Fruit fly (Drosophila melanogaster) whole organism, embryonic: ENCODE data around the gene svr.
A peak's percentile ranks its signal among the peaks of the same experiment; 100 is the strongest.

Experiments used
- Adf1 ChIP-seq: fragments of 200-800 bp; sonication (Bioruptor generic); IDR thresholded peaks from 2 replicates; pipeline ENCODE4 v1.3.6; 2022; ENCODE audit warnings: missing biosample characterization, missing genetic modification characterization
- CG1024 ChIP-seq: fragments of 200-800 bp; sonication (Bioruptor generic); IDR thresholded peaks from 2 replicates; pipeline ENCODE4 v1.3.6; 2022; ENCODE audit warnings: missing biosample characterization, missing genetic modification characterization
- CG10321 ChIP-seq: fragments of 200-800 bp; sonication (Bioruptor generic); IDR thresholded peaks from 2 replicates; pipeline ENCODE4 v1.3.6; 2022; ENCODE audit warnings: missing biosample characterization, missing genetic modification characterization
- CG11456 ChIP-seq: fragments of 200-800 bp; sonication (Bioruptor generic); IDR thresholded peaks from 3 replicates; pipeline ENCODE4 v1.3.6; 2022; ENCODE audit warnings: missing biosample characterization, missing genetic modification characterization
- CG11504 ChIP-seq: fragments of 200-800 bp; sonication (Bioruptor generic); optimal IDR thresholded peaks from 3 replicates; lab custom pipeline; 2019; ENCODE audit warnings: missing biosample characterization, mild to moderate bottlenecking, missing genetic modification characterization, moderate library complexity
- CG11560 ChIP-seq: fragments of 200-800 bp; sonication (Bioruptor generic); IDR thresholded peaks from 3 replicates; pipeline ENCODE4 v1.3.6; 2022; ENCODE audit warnings: missing biosample characterization, missing genetic modification characterization
- CG12236 ChIP-seq: fragments of 200-800 bp; sonication (Bioruptor generic); optimal IDR thresholded peaks from 2 replicates; lab custom pipeline; 2016; ENCODE audit warnings: missing biosample characterization, missing genetic modification characterization
- CG12299 ChIP-seq: fragments of 200-800 bp; sonication (Bioruptor generic); optimal IDR thresholded peaks from 2 replicates; lab custom pipeline; 2018; ENCODE audit warnings: missing biosample characterization, mild to moderate bottlenecking, missing genetic modification characterization
- CG12391 ChIP-seq: fragments of 200-800 bp; sonication (Bioruptor generic); optimal IDR thresholded peaks from 3 replicates; lab custom pipeline; 2018; ENCODE audit warnings: missing biosample characterization, mild to moderate bottlenecking, missing genetic modification characterization, moderate library complexity
- CG14014 ChIP-seq: fragments of 200-800 bp; sonication (Bioruptor generic); IDR thresholded peaks from 2 replicates; pipeline ENCODE4 v1.3.6; 2022; ENCODE audit warnings: missing biosample characterization, missing genetic modification characterization
- CG15011 ChIP-seq: fragments of 200-800 bp; sonication (Bioruptor generic); optimal IDR thresholded peaks from 3 replicates; lab custom pipeline; 2018; ENCODE audit warnings: missing biosample characterization, mild to moderate bottlenecking, missing genetic modification characterization
- CG16779 ChIP-seq: fragments of 200-800 bp; sonication (Bioruptor generic); IDR thresholded peaks from 2 replicates; pipeline ENCODE4 v1.3.6; 2022; ENCODE audit warnings: missing biosample characterization, missing genetic modification characterization
- CG17612 ChIP-seq: fragments of 200-800 bp; sonication (Bioruptor generic); IDR thresholded peaks from 2 replicates; pipeline ENCODE4 v1.3.6; 2022; ENCODE audit warnings: missing biosample characterization, missing genetic modification characterization
- CG17802 ChIP-seq: fragments of 200-800 bp; sonication (Bioruptor generic); optimal IDR thresholded peaks from 2 replicates; lab custom pipeline; 2018; ENCODE audit warnings: missing biosample characterization, mild to moderate bottlenecking, missing genetic modification characterization, moderate library complexity
- CG18011 ChIP-seq: fragments of 200-800 bp; sonication (Bioruptor generic); optimal IDR thresholded peaks from 2 replicates; lab custom pipeline; 2017; ENCODE audit warnings: missing biosample characterization, missing genetic modification characterization, mild to moderate bottlenecking, moderate library complexity, missing genotype
- CG31388 ChIP-seq: fragments of 200-800 bp; sonication (Bioruptor generic); optimal IDR thresholded peaks from 2 replicates; lab custom pipeline; 2016; ENCODE audit warnings: missing biosample characterization, missing genetic modification characterization
- CG33213 ChIP-seq: fragments of 200-800 bp; sonication (Bioruptor generic); optimal IDR thresholded peaks from 3 replicates; lab custom pipeline; 2016; ENCODE audit warnings: missing biosample characterization, missing genetic modification characterization
- CG3995 ChIP-seq: fragments of 200-800 bp; sonication (Bioruptor generic); optimal IDR thresholded peaks from 3 replicates; lab custom pipeline; 2016; ENCODE audit warnings: missing biosample characterization, missing genetic modification characterization
- CG4404 ChIP-seq: fragments of 200-800 bp; sonication (Bioruptor generic); IDR thresholded peaks from 2 replicates; pipeline ENCODE4 v1.3.6; 2022; ENCODE audit warnings: missing biosample characterization, missing genetic modification characterization
- CG4730 ChIP-seq: fragments of 200-800 bp; sonication (Bioruptor generic); IDR thresholded peaks from 2 replicates; pipeline ENCODE4 v1.3.6; 2022; ENCODE audit warnings: missing biosample characterization, missing genetic modification characterization
- CG7786 ChIP-seq: fragments of 200-800 bp; sonication (Bioruptor generic); optimal IDR thresholded peaks from 2 replicates; lab custom pipeline; 2016; ENCODE audit warnings: missing biosample characterization, missing genetic modification characterization
- CG9932 ChIP-seq: fragments of 200-800 bp; sonication (Bioruptor generic); IDR thresholded peaks from 2 replicates; pipeline ENCODE4 v1.3.6; 2022; ENCODE audit warnings: missing biosample characterization, missing genetic modification characterization
- CTCF ChIP-seq: fragments of 200-800 bp; sonication (Bioruptor generic); optimal IDR thresholded peaks from 2 replicates; lab custom pipeline; 2017; ENCODE audit warnings: missing biosample characterization, mild to moderate bottlenecking, missing genetic modification characterization, moderate library complexity
- E2f1 ChIP-seq: fragments of 200-800 bp; sonication (Bioruptor generic); IDR thresholded peaks from 2 replicates; pipeline ENCODE4 v1.3.6; 2022; ENCODE audit warnings: missing biosample characterization, missing genetic modification characterization
- Fer2 ChIP-seq: fragments of 200-800 bp; sonication (Bioruptor generic); optimal IDR thresholded peaks from 2 replicates; lab custom pipeline; 2018; ENCODE audit warnings: missing biosample characterization, mild to moderate bottlenecking, missing genetic modification characterization, moderate library complexity
- Hr78 ChIP-seq, 2 experiments: fragments of 200-800 bp in 1 of 2; fragments of >200 bp in 1 of 2; sonication (Bioruptor generic) in 1 of 2; optimal IDR thresholded peaks; 2 replicates each; lab custom pipeline; 2017 to 2019; ENCODE audit warnings: missing biosample characterization in 2 of 2, missing genetic modification characterization in 2 of 2, mild to moderate bottlenecking in 1 of 2, moderate library complexity in 1 of 2
- PHDP ChIP-seq: fragments of 200-800 bp; sonication (Bioruptor generic); optimal IDR thresholded peaks from 3 replicates; lab custom pipeline; 2018; ENCODE audit warnings: missing biosample characterization, mild to moderate bottlenecking, missing genetic modification characterization, moderate library complexity
- Trl ChIP-seq, 3 experiments: fragments of >200 bp in 2 of 3; fragments of 200-800 bp in 1 of 3; sonication (Bioruptor generic) in 1 of 3; optimal IDR thresholded peaks; 2 replicates in 1 of 3; 3 replicates in 2 of 3; lab custom pipeline; 2016 to 2017; ENCODE audit warnings: missing biosample characterization in 1 of 3, missing genetic modification characterization in 1 of 3
- ac ChIP-seq: fragments of 200-800 bp; sonication (Bioruptor generic); optimal IDR thresholded peaks from 3 replicates; lab custom pipeline; 2017; ENCODE audit warnings: missing biosample characterization, mild to moderate bottlenecking, missing genetic modification characterization
- bowl ChIP-seq: fragments of 200-800 bp; sonication (Bioruptor generic); IDR thresholded peaks from 2 replicates; pipeline ENCODE4 v1.3.6; 2022; ENCODE audit warnings: missing biosample characterization, missing genetic modification characterization
- btn ChIP-seq: fragments of 200-800 bp; sonication (Bioruptor generic); optimal IDR thresholded peaks from 2 replicates; lab custom pipeline; 2016; ENCODE audit warnings: missing biosample characterization, missing genetic modification characterization
- chm ChIP-seq: fragments of 200-800 bp; sonication (Bioruptor generic); IDR thresholded peaks from 2 replicates; pipeline ENCODE4 v1.3.6; 2022; ENCODE audit warnings: missing biosample characterization, missing genetic modification characterization
- crp ChIP-seq, 2 experiments: fragments of 200-800 bp; sonication (Bioruptor generic); optimal IDR thresholded peaks; 2 replicates in 1 of 2; 3 replicates in 1 of 2; lab custom pipeline; 2017; ENCODE audit warnings: missing biosample characterization in 2 of 2, missing genetic modification characterization in 2 of 2, mild to moderate bottlenecking in 1 of 2, moderate library complexity in 1 of 2
- cwo ChIP-seq: fragments of 200-800 bp; sonication (Bioruptor generic); optimal IDR thresholded peaks from 3 replicates; lab custom pipeline; 2017; ENCODE audit warnings: missing biosample characterization, missing genetic modification characterization, mild to moderate bottlenecking, moderate library complexity, missing genetic modification reagents
- esg ChIP-seq: fragments of 200-800 bp; sonication (Bioruptor generic); conservative IDR thresholded peaks from 2 replicates; pipeline ENCODE4 v1.3.6; 2022; ENCODE audit warnings: missing biosample characterization, missing genetic modification characterization
- exex ChIP-seq: fragments of 200-800 bp; sonication (Bioruptor generic); optimal IDR thresholded peaks from 4 replicates; lab custom pipeline; 2018; ENCODE audit warnings: missing biosample characterization, mild to moderate bottlenecking, missing genetic modification characterization, moderate library complexity
- jigr1 ChIP-seq: fragments of 200-800 bp; sonication (Bioruptor generic); IDR thresholded peaks from 3 replicates; pipeline ENCODE4 v1.3.6; 2022; ENCODE audit warnings: missing biosample characterization, missing genetic modification characterization
- lola ChIP-seq, 3 experiments: fragments of >200 bp in 2 of 3; fragments of 200-800 bp in 1 of 3; sonication (Bioruptor generic) in 1 of 3; optimal IDR thresholded peaks; 2 replicates each; lab custom pipeline; 2017 to 2019; ENCODE audit warnings: missing biosample characterization in 3 of 3, missing genetic modification characterization in 3 of 3, mild to moderate bottlenecking in 1 of 3, moderate library complexity in 1 of 3
- mld ChIP-seq: fragments of 200-800 bp; sonication (Bioruptor generic); IDR thresholded peaks from 3 replicates; pipeline ENCODE4 v1.3.6; 2022; ENCODE audit warnings: missing biosample characterization, missing genetic modification characterization; ENCODE audit not compliant: partially characterized antibody
- nmo ChIP-seq: fragments of 200-800 bp; sonication (Bioruptor generic); optimal IDR thresholded peaks from 2 replicates; lab custom pipeline; 2018; ENCODE audit warnings: missing biosample characterization, mild to moderate bottlenecking, missing genetic modification characterization, moderate library complexity
- nom ChIP-seq: fragments of 200-800 bp; sonication (Bioruptor generic); optimal IDR thresholded peaks from 2 replicates; lab custom pipeline; 2017; ENCODE audit warnings: missing biosample characterization, missing genetic modification characterization, mild to moderate bottlenecking, moderate library complexity, missing genetic modification reagents
- onecut ChIP-seq: fragments of 200-800 bp; sonication (Bioruptor generic); IDR thresholded peaks from 2 replicates; pipeline ENCODE4 v1.3.6; 2022; ENCODE audit warnings: missing biosample characterization, missing genetic modification characterization
- otp ChIP-seq: fragments of 200-800 bp; sonication (Bioruptor generic); IDR thresholded peaks from 3 replicates; pipeline ENCODE4, ENCODE4 v1.3.6; 2022; ENCODE audit warnings: missing biosample characterization, missing genetic modification characterization
- phol ChIP-seq: fragments of 200-800 bp; sonication (Bioruptor generic); optimal IDR thresholded peaks from 3 replicates; lab custom pipeline; 2018; ENCODE audit warnings: missing biosample characterization, mild to moderate bottlenecking, missing genetic modification characterization, moderate library complexity
- pita ChIP-seq: fragments of 200-800 bp; sonication (Bioruptor generic); optimal IDR thresholded peaks from 2 replicates; lab custom pipeline; 2017; ENCODE audit warnings: missing biosample characterization, mild to moderate bottlenecking, missing genetic modification characterization
- sna ChIP-seq: fragments of 200-800 bp; sonication (Bioruptor generic); IDR thresholded peaks from 2 replicates; pipeline ENCODE4 v1.3.6; 2022; ENCODE audit warnings: missing biosample characterization, missing genetic modification characterization; ENCODE audit not compliant: partially characterized antibody
- sug ChIP-seq: fragments of 200-800 bp; optimal IDR thresholded peaks from 2 replicates; lab custom pipeline; 2019; ENCODE audit warnings: missing biosample characterization, mild to moderate bottlenecking, missing genetic modification characterization, moderate library complexity
- tna ChIP-seq: fragments of 200-800 bp; sonication (Bioruptor generic); IDR thresholded peaks from 2 replicates; pipeline ENCODE4 v1.3.6; 2022; ENCODE audit warnings: missing biosample characterization, missing genetic modification characterization; ENCODE audit not compliant: partially characterized antibody
- unc-4 ChIP-seq: fragments of 200-800 bp; sonication (Bioruptor generic); IDR thresholded peaks from 2 replicates; pipeline ENCODE4 v1.3.6; 2022; ENCODE audit warnings: missing biosample characterization, missing genetic modification characterization; ENCODE audit not compliant: partially characterized antibody
- unpg ChIP-seq: fragments of 200-800 bp; sonication (Bioruptor generic); optimal IDR thresholded peaks from 3 replicates; lab custom pipeline; 2018; ENCODE audit warnings: missing biosample characterization, mild to moderate bottlenecking, missing genetic modification characterization, moderate library complexity
- yki ChIP-seq: fragments of >200 bp; optimal IDR thresholded peaks from 3 replicates; lab custom pipeline; 2018

Gene svr

DNA sequence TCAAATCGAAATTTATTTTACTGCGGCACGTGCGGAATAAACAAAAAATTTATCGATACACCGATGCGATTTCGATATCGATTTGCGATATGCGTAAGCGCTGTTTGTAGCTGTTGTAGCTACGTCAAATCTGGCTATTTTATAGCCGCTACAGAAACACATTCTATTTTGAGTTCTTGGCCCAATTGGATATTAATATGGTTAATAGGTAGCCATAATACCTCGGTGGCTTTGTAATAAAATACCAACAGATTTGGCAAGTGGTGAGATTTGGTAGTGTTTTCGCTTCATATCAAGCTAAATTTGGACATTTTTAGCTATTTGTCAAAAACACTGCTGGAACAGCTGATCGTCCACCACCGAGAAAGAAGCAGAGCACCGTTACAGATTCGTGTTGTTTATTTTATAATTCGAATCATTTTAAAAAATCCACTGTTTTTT, 8.7 kb upstream of the svr start, which contains the start of the genes CG18273 and CG3156 (continued):
- TF ChIP-seq Hr78 (GFP tag; optimal IDR thresholded peaks at IDR 0.05; lab: Kevin White, UChicago) (no peak), mld (no peak), bowl (GFP tag; lab: Robert Waterston, UW) (no peak), PHDP (tag; lab: Kevin White, UChicago) (no peak), chm (GFP tag; lab: Robert Waterston, UW) (no peak), CG11560 (tag; lab: Robert Waterston, UW) (no peak), CG1024 (GFP tag; lab: Robert Waterston, UW) (no peak), CG15011 (GFP tag; lab: Kevin White, UChicago) (no peak), onecut (no peak), CG4404 (GFP tag; lab: Robert Waterston, UW) (no peak), nom (GFP tag; lab: Kevin White, UChicago) (no peak), crp (GFP tag; optimal IDR thresholded peaks at IDR 0.05; lab: Kevin White, UChicago) (peak; percentile 40 to 91), exex (tag; lab: Kevin White, UChicago) (no peak), cwo (peak; percentile 95), Adf1 (no peak), CG31388 (GFP tag; lab: Kevin White, UChicago) (no peak), CG3995 (GFP tag; lab: Kevin White, UChicago) (peak; percentile 17), jigr1 (GFP tag; lab: Robert Waterston, UW) (no peak), btn (GFP tag; lab: Kevin White, UChicago) (no peak), CG17612 (no peak), CG11456 (GFP tag; lab: Robert Waterston, UW) (no peak), pita (GFP tag; lab: Kevin White, UChicago) (no peak), CG12299 (tag; lab: Kevin White, UChicago) (peak; percentile 7), phol (tag; lab: Kevin White, UChicago) (peak; percentile 59), CG7786 (peak; percentile 3), esg (GFP tag; lab: Robert Waterston, UW) (no peak), CG17802 (peak; percentile 70), sug (tag; lab: Kevin White, UChicago) (peak; percentile 53), CTCF (no peak), CG16779 (GFP tag; lab: Robert Waterston, UW) (no peak), Fer2 (peak; percentile 6), CG4730 (no peak), unc-4 (GFP tag; lab: Robert Waterston, UW) (peak; percentile 57; the same call in 1 of the 2 replicates), sna (GFP tag; lab: Robert Waterston, UW) (0 out of 2 replicates have a peak, but pooled peaks have one; percentile 47), CG18011 (no peak), Trl (optimal IDR thresholded peaks at IDR 0.05; lab: Kevin White, UChicago) (no peak), Trl (GFP tag; optimal IDR thresholded peaks at IDR 0.05; lab: Kevin White, UChicago) (no peak), unpg (GFP tag; lab: Kevin White, UChicago) (no peak), CG9932 (peak; percentile 46), nmo (GFP tag; lab: Kevin White, UChicago) (peak; percentile 65), tna (GFP tag; lab: Robert Waterston, UW) (no peak), CG12391 (tag; lab: Kevin White, UChicago) (peak; percentile 35), CG11504 (tag; lab: Kevin White, UChicago) (no peak), E2f1 (GFP tag; lab: Robert Waterston, UW) (no peak), lola (GFP tag; optimal IDR thresholded peaks at IDR 0.05; lab: Kevin White, UChicago) (peak in 1 of 3 experiments; percentile 28), CG10321 (GFP tag; lab: Robert Waterston, UW) (no peak), yki (lab: Kevin White, UChicago) (no peak), otp (GFP tag; lab: Robert Waterston, UW) (no peak), ac (GFP tag; lab: Kevin White, UChicago) (no peak), CG14014 (GFP tag; lab: Robert Waterston, UW) (no peak), CG33213 (GFP tag; lab: Kevin White, UChicago) (no peak), CG12236 (GFP tag; lab: Kevin White, UChicago) (no peak)
